Fruit fly (Drosophila melanogaster) whole organism, pupa: Measurements from ENCODE around the gene B9d2.

Experiments
- CG10348 ChIP-seq: fragments of 200-800 bp; sonication (Bioruptor generic); IDR thresholded peaks from 2 replicates; pipeline ENCODE4 v1.3.6; 2022; ENCODE audit warnings: missing biosample characterization, missing genetic modification characterization
- CG12605 ChIP-seq: fragments of 200-800 bp; sonication (Bioruptor generic); IDR thresholded peaks from 2 replicates; pipeline ENCODE4 v1.3.6; 2022; ENCODE audit warnings: missing biosample characterization, missing genetic modification characterization
- CG15710 ChIP-seq: fragments of 200-800 bp; sonication (Bioruptor generic); optimal IDR thresholded peaks from 2 replicates; lab custom pipeline; 2018; ENCODE audit warnings: missing biosample characterization, mild to moderate bottlenecking, missing genetic modification characterization, moderate library complexity
- CG17806 ChIP-seq: fragments of 200-800 bp; sonication (Bioruptor generic); optimal IDR thresholded peaks from 2 replicates; lab custom pipeline; 2018; ENCODE audit warnings: missing biosample characterization, mild to moderate bottlenecking, missing genetic modification characterization, moderate library complexity
- CG4496 ChIP-seq: fragments of 200-800 bp; sonication (Bioruptor generic); IDR thresholded peaks from 3 replicates; pipeline ENCODE4 v1.3.6; 2022; ENCODE audit warnings: missing biosample characterization, missing genetic modification characterization
- CG8159 ChIP-seq: fragments of 200-800 bp; sonication (Bioruptor generic); optimal IDR thresholded peaks from 3 replicates; lab custom pipeline; 2018; ENCODE audit warnings: missing biosample characterization, mild to moderate bottlenecking, missing genetic modification characterization, moderate library complexity
- CG9948 ChIP-seq: fragments of 200-800 bp; sonication (Bioruptor generic); optimal IDR thresholded peaks from 2 replicates; lab custom pipeline; 2018; ENCODE audit warnings: missing biosample characterization, mild to moderate bottlenecking, missing genetic modification characterization, moderate library complexity
- EcR ChIP-seq: fragments of 200-800 bp; sonication (Bioruptor generic); optimal IDR thresholded peaks from 3 replicates; lab custom pipeline; 2019; ENCODE audit warnings: missing biosample characterization, missing genetic modification characterization, mild to moderate bottlenecking, moderate library complexity, missing genetic modification reagents
- Snoo ChIP-seq: fragments of 200-800 bp; sonication (Bioruptor generic); optimal IDR thresholded peaks from 3 replicates; lab custom pipeline; 2017; ENCODE audit warnings: missing biosample characterization, mild to moderate bottlenecking, missing genetic modification characterization, inconsistent platforms

- no peak for TF ChIP-seq CG10348 (GFP tag; lab: Robert Waterston, UW)
- no peak for TF ChIP-seq CG4496 (GFP tag; lab: Robert Waterston, UW)
- TF ChIP-seq Snoo: no peak
- no peak for TF ChIP-seq CG15710 (tag; lab: Kevin White, UChicago)
- no peak for TF ChIP-seq CG8159 (tag; lab: Kevin White, UChicago)
- TF ChIP-seq CG9948: no peak
- TF ChIP-seq CG17806 (tag; lab: Kevin White, UChicago): no peak
- TF ChIP-seq EcR (GFP tag; lab: Kevin White, UChicago): no peak
- TF ChIP-seq CG12605 (GFP tag; lab: Robert Waterston, UW): no peak
Measured at dm6 chr2L:6082936-6083627, 47.4 kb downstream of the B9d2 start.
